Worm (Caenorhabditis elegans): ENCODE measurements around the gene M02D8.2.

- no peak for TF ChIP-seq tbx-2 (tag; optimal IDR thresholded peaks at IDR 0.05)
- TF ChIP-seq nhr-232 (tag; optimal IDR thresholded peaks at IDR 0.05): no peak
These were observed 35.7 kb upstream of the M02D8.2 start, which contains the start of gene jbts-14 for ce11 chrX:8703664-8704356.

All from whole organism, late embryonic.